Fruit fly (Drosophila melanogaster): ENCODE results near the gene BuGZ.

dm6 chr2L:16732338-16732892 is 10.8 kb upstream of the BuGZ start, which contains the start of gene Nubp1:
- no peak for TF ChIP-seq CG10669 (GFP tag; optimal IDR thresholded peaks at IDR 0.05)
- no peak for TF ChIP-seq Hr39 (GFP tag; optimal IDR thresholded peaks at IDR 0.05)
- TF ChIP-seq vri (GFP tag; optimal IDR thresholded peaks at IDR 0.05) = no peak
- TF ChIP-seq CG8319 (GFP tag; optimal IDR thresholded peaks at IDR 0.05) = no peak
- no peak for TF ChIP-seq dsx (GFP tag; optimal IDR thresholded peaks at IDR 0.05; ENCODE audit: poor library complexity, severe bottlenecking)
- no peak for TF ChIP-seq CG1621 (tag; optimal IDR thresholded peaks at IDR 0.05)
- no peak for TF ChIP-seq CG34406 (GFP tag; optimal IDR thresholded peaks at IDR 0.05)
- TF ChIP-seq OdsH (GFP tag; optimal IDR thresholded peaks at IDR 0.05) = no peak
- TF ChIP-seq net (GFP tag; optimal IDR thresholded peaks at IDR 0.05) = no peak
- no peak for TF ChIP-seq Sox102F (GFP tag; optimal IDR thresholded peaks at IDR 0.05)
- no peak for TF ChIP-seq CG6854 (GFP tag; optimal IDR thresholded peaks at IDR 0.05)
